Fruit fly (Drosophila melanogaster) whole organism, embryonic: ENCODE measurements around the gene Sf3b6.

ENCODE experiments used
- Asciz ChIP-seq: fragments of 200-800 bp; sonication (Bioruptor generic); optimal IDR thresholded peaks from 2 replicates; lab custom pipeline; 2017; ENCODE audit warnings: missing biosample characterization, mild to moderate bottlenecking, missing genetic modification characterization, missing genetic modification reagents
- B-H1 ChIP-seq: fragments of 200-800 bp; sonication (Bioruptor generic); IDR thresholded peaks from 3 replicates; pipeline ENCODE4 v1.3.6; 2022; ENCODE audit warnings: missing biosample characterization, missing genetic modification characterization
- BEAF-32 ChIP-seq: fragments of 200-800 bp; sonication (Bioruptor generic); optimal IDR thresholded peaks from 3 replicates; lab custom pipeline; 2017; ENCODE audit warnings: missing biosample characterization, missing genetic modification characterization, mild to moderate bottlenecking, moderate library complexity, missing genetic modification reagents
- CG10267 ChIP-seq: fragments of 200-800 bp; sonication (Bioruptor generic); optimal IDR thresholded peaks from 2 replicates; lab custom pipeline; 2018; ENCODE audit warnings: missing biosample characterization, mild to moderate bottlenecking, missing genetic modification characterization, moderate library complexity
- CG10654 ChIP-seq: fragments of 200-800 bp; sonication (Bioruptor generic); optimal IDR thresholded peaks from 2 replicates; lab custom pipeline; 2016; ENCODE audit warnings: missing biosample characterization, missing genetic modification characterization
- CG12155 ChIP-seq: fragments of 200-800 bp; sonication (Bioruptor generic); optimal IDR thresholded peaks from 3 replicates; lab custom pipeline; 2016; ENCODE audit warnings: missing biosample characterization, missing genetic modification characterization
- CG13775 ChIP-seq: fragments of 200-800 bp; sonication (Bioruptor generic); optimal IDR thresholded peaks from 3 replicates; lab custom pipeline; 2017; ENCODE audit warnings: missing biosample characterization, mild to moderate bottlenecking, missing genetic modification characterization
- CG14667 ChIP-seq: fragments of 200-800 bp; sonication (Bioruptor generic); IDR thresholded peaks from 2 replicates; pipeline ENCODE4 v1.3.6; 2022; ENCODE audit warnings: missing biosample characterization, missing genetic modification characterization
- CG15696 ChIP-seq: fragments of 200-800 bp; sonication (Bioruptor generic); optimal IDR thresholded peaks from 2 replicates; lab custom pipeline; 2019; ENCODE audit warnings: missing biosample characterization, mild to moderate bottlenecking, missing genetic modification characterization, moderate library complexity
- CG17829 ChIP-seq: fragments of 200-800 bp; optimal IDR thresholded peaks from 2 replicates; lab custom pipeline; 2019; ENCODE audit warnings: missing biosample characterization, mild to moderate bottlenecking, missing genetic modification characterization, moderate library complexity
- CG1792 ChIP-seq: fragments of 200-800 bp; sonication (Bioruptor generic); optimal IDR thresholded peaks from 2 replicates; lab custom pipeline; 2016; ENCODE audit warnings: missing biosample characterization, missing genetic modification characterization
- CG18764 ChIP-seq: fragments of 200-800 bp; sonication (Bioruptor generic); optimal IDR thresholded peaks from 3 replicates; lab custom pipeline; 2016; ENCODE audit warnings: missing biosample characterization, missing genetic modification characterization
- CG2712 ChIP-seq: fragments of 200-800 bp; optimal IDR thresholded peaks from 3 replicates; lab custom pipeline; 2019; ENCODE audit warnings: missing biosample characterization, mild to moderate bottlenecking, missing genetic modification characterization, moderate library complexity
- CG2889 ChIP-seq: fragments of 200-800 bp; sonication (Bioruptor generic); IDR thresholded peaks from 3 replicates; pipeline ENCODE4 v1.3.6; 2022; ENCODE audit warnings: missing biosample characterization, missing genetic modification characterization
- CG30403 ChIP-seq: fragments of 200-800 bp; sonication (Bioruptor generic); optimal IDR thresholded peaks from 3 replicates; lab custom pipeline; 2016; ENCODE audit warnings: missing biosample characterization, missing genetic modification characterization
- CG4404 ChIP-seq: fragments of 200-800 bp; sonication (Bioruptor generic); IDR thresholded peaks from 2 replicates; pipeline ENCODE4 v1.3.6; 2022; ENCODE audit warnings: missing biosample characterization, missing genetic modification characterization
- CG4707 ChIP-seq: fragments of 200-800 bp; sonication (Bioruptor generic); optimal IDR thresholded peaks from 2 replicates; lab custom pipeline; 2018; ENCODE audit warnings: missing biosample characterization, mild to moderate bottlenecking, missing genetic modification characterization, moderate library complexity
- CG7786 ChIP-seq: fragments of 200-800 bp; sonication (Bioruptor generic); optimal IDR thresholded peaks from 2 replicates; lab custom pipeline; 2016; ENCODE audit warnings: missing biosample characterization, missing genetic modification characterization
- CG9797 ChIP-seq: fragments of 200-800 bp; sonication (Bioruptor generic); optimal IDR thresholded peaks from 3 replicates; lab custom pipeline; 2018; ENCODE audit warnings: missing biosample characterization, mild to moderate bottlenecking, missing genetic modification characterization
- CTCF ChIP-seq: fragments of 200-800 bp; sonication (Bioruptor generic); optimal IDR thresholded peaks from 2 replicates; lab custom pipeline; 2017; ENCODE audit warnings: missing biosample characterization, mild to moderate bottlenecking, missing genetic modification characterization, moderate library complexity
- Deaf1 ChIP-seq: fragments of 200-800 bp; optimal IDR thresholded peaks from 3 replicates; lab custom pipeline; 2019; ENCODE audit warnings: missing biosample characterization, mild to moderate bottlenecking, missing genetic modification characterization, moderate library complexity
- Dek ChIP-seq: fragments of 200-800 bp; sonication (Bioruptor generic); optimal IDR thresholded peaks from 3 replicates; lab custom pipeline; 2019; ENCODE audit warnings: missing biosample characterization, mild to moderate bottlenecking, missing genetic modification characterization, moderate library complexity
- Dip2 ChIP-seq: fragments of 200-800 bp; sonication (Bioruptor generic); IDR thresholded peaks from 2 replicates; pipeline ENCODE4 v1.3.6; 2022; ENCODE audit warnings: missing biosample characterization, missing genetic modification characterization
- Fer1 ChIP-seq: fragments of 200-800 bp; sonication (Bioruptor generic); optimal IDR thresholded peaks from 2 replicates; lab custom pipeline; 2017; ENCODE audit warnings: missing biosample characterization, mild to moderate bottlenecking, missing genetic modification characterization
- Gug ChIP-seq: fragments of 200-800 bp; sonication (Bioruptor generic); IDR thresholded peaks from 4 replicates; pipeline ENCODE4 v1.3.6; 2022; ENCODE audit warnings: missing biosample characterization, missing genetic modification characterization
- Med ChIP-seq: fragments of 200-800 bp; sonication (Bioruptor generic); peaks from one replicate; lab custom pipeline; 2016; ENCODE audit warnings: missing biosample characterization, missing genetic modification characterization, mild to moderate bottlenecking, inconsistent platforms, moderate library complexity
- NC2α ChIP-seq: fragments of 200-800 bp; sonication (Bioruptor generic); optimal IDR thresholded peaks from 2 replicates; lab custom pipeline; 2016; ENCODE audit warnings: missing biosample characterization, missing genetic modification characterization
- NK7.1 ChIP-seq: fragments of 200-800 bp; sonication (Bioruptor generic); optimal IDR thresholded peaks from 3 replicates; lab custom pipeline; 2016; ENCODE audit warnings: missing biosample characterization, missing genetic modification characterization
- Oli ChIP-seq: fragments of 200-800 bp; sonication (Bioruptor generic); optimal IDR thresholded peaks from 2 replicates; lab custom pipeline; 2018; ENCODE audit warnings: missing biosample characterization, mild to moderate bottlenecking, missing genetic modification characterization, moderate library complexity
- Poxn ChIP-seq: fragments of 200-800 bp; sonication (Bioruptor generic); IDR thresholded peaks from 2 replicates; pipeline ENCODE4 v1.3.6; 2022; ENCODE audit warnings: missing biosample characterization, missing genetic modification characterization
- Scr ChIP-seq: fragments of 200-800 bp; sonication (Bioruptor generic); IDR thresholded peaks from 2 replicates; pipeline ENCODE4 v1.3.6; 2022; ENCODE audit warnings: missing biosample characterization, missing genetic modification characterization; ENCODE audit not compliant: partially characterized antibody
- da ChIP-seq: fragments of 200-800 bp; sonication (Bioruptor generic); optimal IDR thresholded peaks from 2 replicates; lab custom pipeline; 2016; ENCODE audit warnings: missing biosample characterization, missing genetic modification characterization
- disco-r ChIP-seq: fragments of 200-800 bp; sonication (Bioruptor generic); optimal IDR thresholded peaks from 2 replicates; lab custom pipeline; 2016; ENCODE audit warnings: missing biosample characterization, missing genetic modification characterization
- ewg ChIP-seq: fragments of 200-800 bp; sonication (Bioruptor generic); optimal IDR thresholded peaks from 3 replicates; lab custom pipeline; 2017; ENCODE audit warnings: mild to moderate bottlenecking, missing biosample characterization, missing genetic modification reagents, missing genetic modification characterization
- gcm ChIP-seq: fragments of 200-800 bp; sonication (Bioruptor generic); optimal IDR thresholded peaks from 2 replicates; lab custom pipeline; 2019; ENCODE audit warnings: missing biosample characterization, mild to moderate bottlenecking, missing genetic modification characterization, moderate library complexity
- grau ChIP-seq: fragments of 200-800 bp; optimal IDR thresholded peaks from 3 replicates; lab custom pipeline; 2019; ENCODE audit warnings: missing biosample characterization, mild to moderate bottlenecking, missing genetic modification characterization, moderate library complexity
- hbn ChIP-seq: fragments of 200-800 bp; sonication (Bioruptor generic); IDR thresholded peaks from 2 replicates; pipeline ENCODE4 v1.3.6; 2022; ENCODE audit warnings: missing biosample characterization, missing genetic modification characterization; ENCODE audit not compliant: partially characterized antibody
- hth ChIP-seq: fragments of >200 bp; optimal IDR thresholded peaks from 2 replicates; lab custom pipeline; 2017; ENCODE audit warnings: inconsistent platforms
- insv ChIP-seq, 2 experiments: fragments of 200-800 bp; sonication (Bioruptor generic); optimal IDR thresholded peaks; 3 replicates each; lab custom pipeline; 2016 to 2018; ENCODE audit warnings: missing biosample characterization in 2 of 2, missing genetic modification characterization in 2 of 2
- jumu ChIP-seq: fragments of 200-800 bp; sonication (Bioruptor generic); optimal IDR thresholded peaks from 3 replicates; lab custom pipeline; 2016; ENCODE audit warnings: missing biosample characterization, missing genetic modification characterization
- kay ChIP-seq: fragments of 200-800 bp; sonication (Bioruptor generic); optimal IDR thresholded peaks from 2 replicates; lab custom pipeline; 2016; ENCODE audit warnings: missing biosample characterization, missing genetic modification characterization
- org-1 ChIP-seq: fragments of 200-800 bp; sonication (Bioruptor generic); optimal IDR thresholded peaks from 2 replicates; lab custom pipeline; 2017; ENCODE audit warnings: missing biosample characterization, missing genetic modification characterization
- pan ChIP-seq, 4 experiments: fragments of >200 bp in 3 of 4; fragments of 200-800 bp in 1 of 4; sonication (Bioruptor generic) in 1 of 4; optimal IDR thresholded peaks in 3 of 4; IDR thresholded peaks in 1 of 4; 2 replicates each; pipeline versions ENCODE4 v1.3.6 to Lab custom; 2017 to 2022; ENCODE audit warnings: missing biosample characterization in 2 of 4, missing genetic modification characterization in 2 of 4, mixed read lengths in 1 of 4
- prd ChIP-seq, 3 experiments: fragments of >200 bp in 2 of 3; fragments of 200-800 bp in 1 of 3; sonication (Bioruptor generic) in 1 of 3; optimal IDR thresholded peaks in 2 of 3; IDR thresholded peaks in 1 of 3; 2 replicates in 2 of 3; 3 replicates in 1 of 3; pipeline versions ENCODE4 v1.3.6 to Lab custom; 2017 to 2022; ENCODE audit warnings: missing biosample characterization in 1 of 3, missing genetic modification characterization in 1 of 3
- salm ChIP-seq: fragments of 200-800 bp; sonication (Bioruptor generic); optimal IDR thresholded peaks from 2 replicates; lab custom pipeline; 2018; ENCODE audit warnings: missing biosample characterization, mild to moderate bottlenecking, missing genetic modification characterization
- slou ChIP-seq: fragments of 200-800 bp; sonication (Bioruptor generic); optimal IDR thresholded peaks from 3 replicates; lab custom pipeline; 2016; ENCODE audit warnings: missing biosample characterization, missing genetic modification characterization
- sna ChIP-seq: fragments of 200-800 bp; sonication (Bioruptor generic); IDR thresholded peaks from 2 replicates; pipeline ENCODE4 v1.3.6; 2022; ENCODE audit warnings: missing biosample characterization, missing genetic modification characterization; ENCODE audit not compliant: partially characterized antibody
- usp ChIP-seq: fragments of >200 bp; optimal IDR thresholded peaks from 2 replicates; lab custom pipeline; 2017; ENCODE audit warnings: missing biosample characterization, missing genetic modification characterization
- vnd ChIP-seq: fragments of 200-800 bp; sonication (Bioruptor generic); IDR thresholded peaks from 3 replicates; pipeline ENCODE4 v1.3.6; 2022; ENCODE audit warnings: missing biosample characterization, missing genetic modification characterization; ENCODE audit not compliant: partially characterized antibody
- wdn ChIP-seq: fragments of 200-800 bp; sonication (Bioruptor generic); IDR thresholded peaks from 2 replicates; pipeline ENCODE4 v1.3.6; 2022; ENCODE audit warnings: missing biosample characterization, missing genetic modification characterization
- zf30C ChIP-seq: fragments of 200-800 bp; sonication (Bioruptor generic); optimal IDR thresholded peaks from 3 replicates; lab custom pipeline; 2018; ENCODE audit warnings: missing biosample characterization, mild to moderate bottlenecking, missing genetic modification characterization

Sf3b6 gene

DNA sequence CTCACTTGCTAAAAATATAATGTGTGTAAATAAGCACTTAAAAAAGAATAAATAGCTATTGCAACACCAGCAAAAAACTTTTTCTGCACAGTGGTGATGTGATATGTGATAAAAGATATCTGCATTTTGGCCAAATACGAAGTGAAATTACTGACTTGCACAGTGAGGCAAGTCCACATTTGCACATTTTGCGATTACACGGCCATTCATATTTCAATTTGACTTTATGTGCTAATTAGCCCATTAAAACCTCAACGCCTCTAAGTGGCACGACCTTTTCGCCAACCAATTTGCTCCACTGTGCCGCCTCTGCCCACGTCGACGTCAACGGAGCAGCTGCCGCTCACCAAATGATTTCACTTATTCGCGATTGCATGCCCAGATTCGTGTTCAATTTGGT, 27.2 kb upstream of the Sf3b6 start, which contains the start of gene CG33946 (continued):
- no peak for TF ChIP-seq pan (optimal IDR thresholded peaks at IDR 0.05; lab: Kevin White, UChicago)
- TF ChIP-seq pan (GFP tag; optimal IDR thresholded peaks at IDR 0.05 in 1 of 2, IDR thresholded peaks at IDR 0.05 in 1 of 2), result peak in 1 of 2 experiments; percentile 55
- TF ChIP-seq CG4404 (GFP tag; lab: Robert Waterston, UW), result peak; percentile 54
- TF ChIP-seq BEAF-32 (GFP tag; lab: Kevin White, UChicago), result no peak
- TF ChIP-seq insv (GFP tag; optimal IDR thresholded peaks at IDR 0.05; lab: Kevin White, UChicago), result no peak
- no peak for TF ChIP-seq Fer1 (GFP tag; lab: Kevin White, UChicago)
- TF ChIP-seq ewg (GFP tag; lab: Kevin White, UChicago), result no peak
- no peak for TF ChIP-seq CG7786 (GFP tag; lab: Kevin White, UChicago)
- peak; percentile 82 for TF ChIP-seq Med (GFP tag; lab: Kevin White, UChicago)
- no peak for TF ChIP-seq CG10267
- no peak for TF ChIP-seq NC2α (GFP tag; lab: Kevin White, UChicago)
- no peak for TF ChIP-seq prd (optimal IDR thresholded peaks at IDR 0.05; lab: Kevin White, UChicago)
- TF ChIP-seq prd (GFP tag; IDR thresholded peaks at IDR 0.05; lab: Robert Waterston, UW), result peak; percentile 73; the same call in 2 of the 3 replicates
- TF ChIP-seq CG4707 (GFP tag; lab: Kevin White, UChicago), result no peak
- TF ChIP-seq jumu (GFP tag; lab: Kevin White, UChicago), result no peak
- no peak for TF ChIP-seq gcm (GFP tag; lab: Kevin White, UChicago)
- TF ChIP-seq Scr (GFP tag; lab: Robert Waterston, UW), result no peak
- TF ChIP-seq Deaf1 (tag; lab: Kevin White, UChicago), result no peak
- TF ChIP-seq CG10654, result peak; percentile 21
- no peak for TF ChIP-seq hth
- peak; percentile 9; the same call in 1 of the 2 replicates for TF ChIP-seq wdn (GFP tag; lab: Robert Waterston, UW)
- TF ChIP-seq CG2712 (tag; lab: Kevin White, UChicago), result peak; percentile 23
- no peak for TF ChIP-seq CG12155
- peak; percentile 24; the same call in 1 of the 4 replicates for TF ChIP-seq Gug
- no peak for TF ChIP-seq usp (GFP tag; lab: Kevin White, UChicago)
- no peak for TF ChIP-seq kay (GFP tag; lab: Kevin White, UChicago)
- TF ChIP-seq zf30C (GFP tag; lab: Kevin White, UChicago), result no peak
- no peak for TF ChIP-seq CG2889 (GFP tag; lab: Robert Waterston, UW)
- TF ChIP-seq disco-r (GFP tag; lab: Kevin White, UChicago), result no peak
- TF ChIP-seq CG15696 (tag; lab: Kevin White, UChicago), result no peak
- no peak for TF ChIP-seq hbn
- peak; percentile 33 for TF ChIP-seq CG13775 (GFP tag; lab: Kevin White, UChicago)
- 0 out of 3 replicates have a peak, but pooled peaks have one; percentile 18 for TF ChIP-seq vnd (GFP tag; lab: Robert Waterston, UW)
- no peak for TF ChIP-seq da (GFP tag; lab: Kevin White, UChicago)
- no peak for TF ChIP-seq slou (GFP tag; lab: Kevin White, UChicago)
- TF ChIP-seq Oli, result peak; percentile 6
- peak; percentile 16 for TF ChIP-seq CG30403 (GFP tag; lab: Kevin White, UChicago)
- no peak for TF ChIP-seq CTCF (GFP tag; lab: Kevin White, UChicago)
- TF ChIP-seq Dip2 (GFP tag; lab: Robert Waterston, UW), result no peak
- no peak for TF ChIP-seq NK7.1
- TF ChIP-seq CG17829 (tag; lab: Kevin White, UChicago), result no peak
- TF ChIP-seq CG18764 (GFP tag; lab: Kevin White, UChicago), result no peak
- 0 out of 2 replicates have a peak, but pooled peaks have one; percentile 5 for TF ChIP-seq CG14667 (GFP tag; lab: Robert Waterston, UW)
- TF ChIP-seq CG1792 (GFP tag; lab: Kevin White, UChicago), result no peak
- TF ChIP-seq CG9797 (GFP tag; lab: Kevin White, UChicago), result no peak
- TF ChIP-seq Poxn, result no peak
- TF ChIP-seq org-1 (GFP tag; lab: Kevin White, UChicago), result no peak
- no peak for TF ChIP-seq sna (GFP tag; lab: Robert Waterston, UW)
- TF ChIP-seq Asciz (GFP tag; lab: Kevin White, UChicago), result no peak
- no peak for TF ChIP-seq grau (tag; lab: Kevin White, UChicago)
- no peak for TF ChIP-seq Dek (tag; lab: Kevin White, UChicago)
- no peak for TF ChIP-seq salm
- TF ChIP-seq B-H1 (GFP tag; lab: Robert Waterston, UW), result no peak
